Fruit fly (Drosophila melanogaster) Kc167 (cell line): ENCODE measurements around the gene CG14400.

Experiments used
- Myc ChIP-seq: fragments of >200 bp; optimal IDR thresholded peaks from 2 replicates; lab custom pipeline; 2017; ENCODE audit warnings: missing external identifiers
- h ChIP-seq: fragments of >200 bp; optimal IDR thresholded peaks from 3 replicates; lab custom pipeline; 2018; ENCODE audit warnings: missing external identifiers
- insv ChIP-seq: fragments of >200 bp; optimal IDR thresholded peaks from 3 replicates; lab custom pipeline; 2018; ENCODE audit warnings: missing external identifiers
- psq ChIP-seq: fragments of >200 bp; optimal IDR thresholded peaks from 2 replicates; lab custom pipeline; 2017; ENCODE audit warnings: missing external identifiers
- ttk ChIP-seq: sonication (Bioruptor generic); optimal IDR thresholded peaks from 2 replicates; lab custom pipeline; 2017; ENCODE audit warnings: missing external identifiers

dm6 chr2L:20812283-20813189, 45.2 kb downstream of the CG14400 start:
- no peak for TF ChIP-seq h (lab: Kevin White, UChicago)
- TF ChIP-seq insv (lab: Kevin White, UChicago), result no peak
- no peak for TF ChIP-seq Myc
- no peak for TF ChIP-seq ttk (lab: Kevin White, UChicago)
- TF ChIP-seq psq (lab: Kevin White, UChicago), result no peak
